Worm (Caenorhabditis elegans): Measurements from ENCODE around the gene dld-1.

The dld-1 gene

ce11 chrIV:14444077-14444476 is 20.2 kb upstream of the dld-1 start, which contains the start of gene tra-3:
TSS of gene tra-3 (minus strand) at chrIV:14444183.
- no peak for TF ChIP-seq tab-1 (GFP tag; IDR thresholded peaks at IDR 0.05)
- no peak for TF ChIP-seq cog-1 (tag; optimal IDR thresholded peaks at IDR 0.05)
- TF ChIP-seq ztf-23 (GFP tag; IDR thresholded peaks at IDR 0.05), result no peak
- TF ChIP-seq ztf-29 (GFP tag; IDR thresholded peaks at IDR 0.05), result no peak
- no peak for TF ChIP-seq T22C8.4 (GFP tag; IDR thresholded peaks at IDR 0.05)
- no peak for TF ChIP-seq med-1 (GFP tag; optimal IDR thresholded peaks at IDR 0.05; ENCODE audit: insufficient read depth)
- no peak for TF ChIP-seq ref-1 (GFP tag; conservative IDR thresholded peaks at IDR 0.05)
- no peak for TF ChIP-seq flt-1 (GFP tag; IDR thresholded peaks at IDR 0.05)
- no peak for TF ChIP-seq klf-2 (GFP tag; conservative IDR thresholded peaks at IDR 0.05)

ce11 chrIV:14445191-14445795 is 19.0 kb upstream of the dld-1 start:
- TF ChIP-seq flt-1 (GFP tag; IDR thresholded peaks at IDR 0.05) (no peak), ztf-29 (GFP tag; IDR thresholded peaks at IDR 0.05) (no peak), ref-1 (GFP tag; conservative IDR thresholded peaks at IDR 0.05) (no peak), med-1 (GFP tag; optimal IDR thresholded peaks at IDR 0.05; ENCODE audit: insufficient read depth) (no peak), klf-2 (GFP tag; conservative IDR thresholded peaks at IDR 0.05) (no peak), T22C8.4 (GFP tag; IDR thresholded peaks at IDR 0.05) (no peak), tab-1 (GFP tag; IDR thresholded peaks at IDR 0.05) (no peak), cog-1 (tag; optimal IDR thresholded peaks at IDR 0.05) (no peak)

- TF ChIP-seq tab-1 (GFP tag; IDR thresholded peaks at IDR 0.05) (no peak), cog-1 (tag; optimal IDR thresholded peaks at IDR 0.05) (no peak), ztf-23 (GFP tag; IDR thresholded peaks at IDR 0.05) (no peak), ztf-29 (GFP tag; IDR thresholded peaks at IDR 0.05) (no peak), T22C8.4 (GFP tag; IDR thresholded peaks at IDR 0.05) (no peak), ref-1 (GFP tag; conservative IDR thresholded peaks at IDR 0.05) (no peak), med-1 (GFP tag; optimal IDR thresholded peaks at IDR 0.05; ENCODE audit: insufficient read depth) (no peak), flt-1 (GFP tag; IDR thresholded peaks at IDR 0.05) (no peak), klf-2 (GFP tag; conservative IDR thresholded peaks at IDR 0.05) (no peak)
Measured at ce11 chrIV:14456667-14457066, 7.7 kb upstream of the dld-1 start, which contains the start of gene nspg-9. TSS of gene nspg-9 (plus strand) at chrIV:14456900.

- TF ChIP-seq tab-1 (GFP tag; IDR thresholded peaks at IDR 0.05), result no peak
- TF ChIP-seq flt-1 (GFP tag; IDR thresholded peaks at IDR 0.05), result no peak
- no peak for TF ChIP-seq T22C8.4 (GFP tag; IDR thresholded peaks at IDR 0.05)
- no peak for TF ChIP-seq cog-1 (tag; optimal IDR thresholded peaks at IDR 0.05)
- no peak for TF ChIP-seq med-1 (GFP tag; optimal IDR thresholded peaks at IDR 0.05; ENCODE audit: insufficient read depth)
- no peak for TF ChIP-seq ztf-23 (GFP tag; IDR thresholded peaks at IDR 0.05)
- no peak for TF ChIP-seq klf-2 (GFP tag; conservative IDR thresholded peaks at IDR 0.05)
- no peak for TF ChIP-seq ztf-29 (GFP tag; IDR thresholded peaks at IDR 0.05)
- TF ChIP-seq ref-1 (GFP tag; conservative IDR thresholded peaks at IDR 0.05), result no peak
Measured at ce11 chrIV:14466048-14466447, 1.7 kb downstream of the dld-1 start.

ce11 chrIV:14466837-14467236 is 2.5 kb downstream of the dld-1 start:
- TF ChIP-seq klf-2 (GFP tag; conservative IDR thresholded peaks at IDR 0.05), result no peak
- no peak for TF ChIP-seq cog-1 (tag; optimal IDR thresholded peaks at IDR 0.05)
- no peak for TF ChIP-seq T22C8.4 (GFP tag; IDR thresholded peaks at IDR 0.05)
- TF ChIP-seq ztf-23 (GFP tag; IDR thresholded peaks at IDR 0.05), result no peak
- TF ChIP-seq ztf-29 (GFP tag; IDR thresholded peaks at IDR 0.05), result no peak
- no peak for TF ChIP-seq flt-1 (GFP tag; IDR thresholded peaks at IDR 0.05)
- TF ChIP-seq med-1 (GFP tag; optimal IDR thresholded peaks at IDR 0.05; ENCODE audit: insufficient read depth), result no peak
- TF ChIP-seq tab-1 (GFP tag; IDR thresholded peaks at IDR 0.05), result no peak
- no peak for TF ChIP-seq ref-1 (GFP tag; conservative IDR thresholded peaks at IDR 0.05)

- no peak for TF ChIP-seq tab-1 (GFP tag; IDR thresholded peaks at IDR 0.05)
- no peak for TF ChIP-seq T22C8.4 (GFP tag; IDR thresholded peaks at IDR 0.05)
- TF ChIP-seq ztf-29 (GFP tag; IDR thresholded peaks at IDR 0.05), result no peak
- no peak for TF ChIP-seq cog-1 (tag; optimal IDR thresholded peaks at IDR 0.05)
- no peak for TF ChIP-seq med-1 (GFP tag; optimal IDR thresholded peaks at IDR 0.05; ENCODE audit: insufficient read depth)
- TF ChIP-seq klf-2 (GFP tag; conservative IDR thresholded peaks at IDR 0.05), result no peak
- TF ChIP-seq ztf-23 (GFP tag; IDR thresholded peaks at IDR 0.05), result no peak
Measured at ce11 chrIV:14469013-14469412, 4.7 kb downstream of the dld-1 start.

ce11 chrIV:14481984-14482383 is 17.7 kb downstream of the dld-1 start, which contains the start of gene Y57G11A.4:
TSS of gene Y57G11A.4 (plus strand) at chrIV:14482284.
- no peak for TF ChIP-seq tab-1 (GFP tag; IDR thresholded peaks at IDR 0.05)

ce11 chrIV:14483427-14483826 is 19.1 kb downstream of the dld-1 start:
- TF ChIP-seq tab-1 (GFP tag; IDR thresholded peaks at IDR 0.05) (no peak), med-1 (GFP tag; optimal IDR thresholded peaks at IDR 0.05; ENCODE audit: insufficient read depth) (no peak), ztf-23 (GFP tag; IDR thresholded peaks at IDR 0.05) (no peak), cog-1 (tag; optimal IDR thresholded peaks at IDR 0.05) (no peak), flt-1 (GFP tag; IDR thresholded peaks at IDR 0.05) (no peak), ref-1 (GFP tag; conservative IDR thresholded peaks at IDR 0.05) (no peak), ztf-29 (GFP tag; IDR thresholded peaks at IDR 0.05) (no peak), klf-2 (GFP tag; conservative IDR thresholded peaks at IDR 0.05) (no peak), T22C8.4 (GFP tag; IDR thresholded peaks at IDR 0.05) (no peak)

- TF ChIP-seq ref-1 (GFP tag; conservative IDR thresholded peaks at IDR 0.05) (no peak), flt-1 (GFP tag; IDR thresholded peaks at IDR 0.05) (no peak), T22C8.4 (GFP tag; IDR thresholded peaks at IDR 0.05) (no peak), cog-1 (tag; optimal IDR thresholded peaks at IDR 0.05) (no peak), klf-2 (GFP tag; conservative IDR thresholded peaks at IDR 0.05) (no peak), ztf-29 (GFP tag; IDR thresholded peaks at IDR 0.05) (no peak), ztf-23 (GFP tag; IDR thresholded peaks at IDR 0.05) (no peak), tab-1 (GFP tag; IDR thresholded peaks at IDR 0.05) (no peak), med-1 (GFP tag; optimal IDR thresholded peaks at IDR 0.05; ENCODE audit: insufficient read depth) (no peak)
Measured at ce11 chrIV:14491135-14491534, 26.8 kb downstream of the dld-1 start.

ce11 chrIV:14495474-14495873 is 31.2 kb downstream of the dld-1 start:
- no peak for TF ChIP-seq cog-1 (tag; optimal IDR thresholded peaks at IDR 0.05)
